Fruit fly (Drosophila melanogaster) whole organism, embryonic: ENCODE measurements around the gene CG17754.

Source experiments
- Abd-B ChIP-seq: fragments of 200-800 bp; sonication (Bioruptor generic); optimal IDR thresholded peaks from 2 replicates; lab custom pipeline; 2018; ENCODE audit warnings: missing biosample characterization, mild to moderate bottlenecking, missing genetic modification characterization, moderate library complexity
- Adf1 ChIP-seq: fragments of 200-800 bp; sonication (Bioruptor generic); IDR thresholded peaks from 2 replicates; pipeline ENCODE4 v1.3.6; 2022; ENCODE audit warnings: missing biosample characterization, missing genetic modification characterization
- CG10959 ChIP-seq: fragments of 200-800 bp; sonication (Bioruptor generic); IDR thresholded peaks from 2 replicates; pipeline ENCODE4 v1.3.6; 2022; ENCODE audit warnings: missing biosample characterization, missing genetic modification characterization
- CG11085 ChIP-seq: fragments of 200-800 bp; sonication (Bioruptor generic); IDR thresholded peaks from 2 replicates; pipeline ENCODE4 v1.3.6; 2022; ENCODE audit warnings: missing biosample characterization, missing genetic modification characterization
- CG11398 ChIP-seq: fragments of 200-800 bp; sonication (Bioruptor generic); optimal IDR thresholded peaks from 2 replicates; lab custom pipeline; 2016; ENCODE audit warnings: missing biosample characterization, missing genetic modification characterization
- CG12219 ChIP-seq: fragments of 200-800 bp; sonication (Bioruptor generic); optimal IDR thresholded peaks from 3 replicates; lab custom pipeline; 2018; ENCODE audit warnings: missing biosample characterization, mild to moderate bottlenecking, missing genetic modification characterization
- CG12942 ChIP-seq: fragments of 200-800 bp; sonication (Bioruptor generic); optimal IDR thresholded peaks from 3 replicates; lab custom pipeline; 2016; ENCODE audit warnings: missing biosample characterization, missing genetic modification characterization
- CG14710 ChIP-seq: fragments of 200-800 bp; sonication (Bioruptor generic); optimal IDR thresholded peaks from 3 replicates; lab custom pipeline; 2019; ENCODE audit warnings: missing biosample characterization, mild to moderate bottlenecking, missing genetic modification characterization, moderate library complexity
- CG1529 ChIP-seq: fragments of 200-800 bp; sonication (Bioruptor generic); optimal IDR thresholded peaks from 3 replicates; lab custom pipeline; 2018; ENCODE audit warnings: missing biosample characterization, missing genetic modification characterization
- CG15601 ChIP-seq: fragments of 200-800 bp; sonication (Bioruptor generic); optimal IDR thresholded peaks from 3 replicates; lab custom pipeline; 2019; ENCODE audit warnings: missing biosample characterization, mild to moderate bottlenecking, missing genetic modification characterization, moderate library complexity
- CG1603 ChIP-seq: fragments of 200-800 bp; sonication (Bioruptor generic); optimal IDR thresholded peaks from 2 replicates; lab custom pipeline; 2019; ENCODE audit warnings: missing biosample characterization, mild to moderate bottlenecking, missing genetic modification characterization, moderate library complexity
- CG17568 ChIP-seq: fragments of 200-800 bp; sonication (Bioruptor generic); optimal IDR thresholded peaks from 2 replicates; lab custom pipeline; 2018; ENCODE audit warnings: missing biosample characterization, mild to moderate bottlenecking, missing genetic modification characterization, moderate library complexity
- CG17829 ChIP-seq: fragments of 200-800 bp; optimal IDR thresholded peaks from 2 replicates; lab custom pipeline; 2019; ENCODE audit warnings: missing biosample characterization, mild to moderate bottlenecking, missing genetic modification characterization, moderate library complexity
- CG2678 ChIP-seq: fragments of 200-800 bp; sonication (Bioruptor generic); optimal IDR thresholded peaks from 3 replicates; lab custom pipeline; 2019; ENCODE audit warnings: missing biosample characterization, mild to moderate bottlenecking, missing genetic modification characterization, moderate library complexity
- CG2875 ChIP-seq: fragments of 200-800 bp; sonication (Bioruptor generic); optimal IDR thresholded peaks from 2 replicates; lab custom pipeline; 2017; ENCODE audit warnings: missing biosample characterization, mild to moderate bottlenecking, missing genetic modification characterization, missing genetic modification reagents
- CG30431 ChIP-seq: fragments of 200-800 bp; sonication (Bioruptor generic); optimal IDR thresholded peaks from 2 replicates; lab custom pipeline; 2017; ENCODE audit warnings: missing biosample characterization, missing genetic modification characterization
- CG31224 ChIP-seq: fragments of 200-800 bp; sonication (Bioruptor generic); IDR thresholded peaks from 2 replicates; pipeline ENCODE4 v1.3.6; 2022; ENCODE audit warnings: missing biosample characterization, missing genetic modification characterization
- CG31441 ChIP-seq: fragments of 200-800 bp; sonication (Bioruptor generic); IDR thresholded peaks from 2 replicates; pipeline ENCODE4 v1.3.6; 2022; ENCODE audit warnings: missing biosample characterization, missing genetic modification characterization
- CG4730 ChIP-seq: fragments of 200-800 bp; sonication (Bioruptor generic); IDR thresholded peaks from 2 replicates; pipeline ENCODE4 v1.3.6; 2022; ENCODE audit warnings: missing biosample characterization, missing genetic modification characterization
- CG5953 ChIP-seq: fragments of 200-800 bp; sonication (Bioruptor generic); IDR thresholded peaks from 2 replicates; pipeline ENCODE4 v1.3.6; 2022; ENCODE audit warnings: missing biosample characterization, missing genetic modification characterization
- CG7839 ChIP-seq: fragments of 200-800 bp; sonication (Bioruptor generic); optimal IDR thresholded peaks from 3 replicates; lab custom pipeline; 2018; ENCODE audit warnings: missing biosample characterization, mild to moderate bottlenecking, missing genetic modification characterization, moderate library complexity
- CG8290 ChIP-seq, 3 experiments: fragments of 200-800 bp; sonication (Bioruptor generic); optimal IDR thresholded peaks; 2 replicates each; lab custom pipeline; 2016 to 2019; ENCODE audit warnings: missing biosample characterization in 3 of 3, missing genetic modification characterization in 3 of 3, mild to moderate bottlenecking in 2 of 3, moderate library complexity in 1 of 3
- Chrac-16 ChIP-seq: fragments of 200-800 bp; sonication (Bioruptor generic); optimal IDR thresholded peaks from 3 replicates; lab custom pipeline; 2016; ENCODE audit warnings: missing biosample characterization, missing genetic modification characterization
- CoRest ChIP-seq: fragments of 200-800 bp; sonication (Bioruptor generic); optimal IDR thresholded peaks from 3 replicates; lab custom pipeline; 2018; ENCODE audit warnings: missing biosample characterization, mild to moderate bottlenecking, missing genetic modification characterization, moderate library complexity
- Dad ChIP-seq: fragments of 200-800 bp; sonication (Bioruptor generic); optimal IDR thresholded peaks from 3 replicates; lab custom pipeline; 2016; ENCODE audit warnings: missing biosample characterization, missing genetic modification characterization
- Lim3 ChIP-seq: fragments of 200-800 bp; sonication (Bioruptor generic); IDR thresholded peaks from 2 replicates; pipeline ENCODE4 v1.3.6; 2022; ENCODE audit warnings: missing biosample characterization, missing genetic modification characterization
- Oaz ChIP-seq: fragments of 200-800 bp; sonication (Bioruptor generic); IDR thresholded peaks from 2 replicates; pipeline ENCODE4 v1.3.6; 2022; ENCODE audit warnings: missing biosample characterization, missing genetic modification characterization
- Oli ChIP-seq: fragments of 200-800 bp; sonication (Bioruptor generic); optimal IDR thresholded peaks from 2 replicates; lab custom pipeline; 2018; ENCODE audit warnings: missing biosample characterization, mild to moderate bottlenecking, missing genetic modification characterization, moderate library complexity
- Rfx ChIP-seq: fragments of 200-800 bp; sonication (Bioruptor generic); IDR thresholded peaks from 2 replicates; pipeline ENCODE4 v1.3.6; 2022; ENCODE audit warnings: missing biosample characterization, missing genetic modification characterization
- Scr ChIP-seq: fragments of 200-800 bp; sonication (Bioruptor generic); IDR thresholded peaks from 2 replicates; pipeline ENCODE4 v1.3.6; 2022; ENCODE audit warnings: missing biosample characterization, missing genetic modification characterization; ENCODE audit not compliant: partially characterized antibody
- Spps ChIP-seq: fragments of 200-800 bp; sonication (Bioruptor generic); optimal IDR thresholded peaks from 2 replicates; lab custom pipeline; 2018; ENCODE audit warnings: missing biosample characterization, mild to moderate bottlenecking, missing genetic modification characterization
- TFAM ChIP-seq: fragments of 200-800 bp; sonication (Bioruptor generic); optimal IDR thresholded peaks from 2 replicates; lab custom pipeline; 2017; ENCODE audit warnings: missing biosample characterization, missing genetic modification characterization, inconsistent platforms
- Xrp1 ChIP-seq: fragments of 200-800 bp; sonication (Bioruptor generic); IDR thresholded peaks from 2 replicates; pipeline ENCODE4 v1.3.6; 2022; ENCODE audit warnings: missing biosample characterization, missing genetic modification characterization
- ara ChIP-seq: fragments of 200-800 bp; sonication (Bioruptor generic); IDR thresholded peaks from 2 replicates; pipeline ENCODE4 v1.3.6; 2022; ENCODE audit warnings: missing biosample characterization, missing genetic modification characterization
- dysf ChIP-seq: fragments of 200-800 bp; sonication (Bioruptor generic); IDR thresholded peaks from 3 replicates; pipeline ENCODE4 v1.3.6; 2022; ENCODE audit warnings: missing biosample characterization, missing genetic modification characterization
- gce ChIP-seq: fragments of 200-800 bp; sonication (Bioruptor generic); IDR thresholded peaks from 3 replicates; pipeline ENCODE4 v1.3.6; 2022; ENCODE audit warnings: missing biosample characterization, missing genetic modification characterization
- gro ChIP-seq: fragments of 200-800 bp; sonication (Bioruptor generic); optimal IDR thresholded peaks from 2 replicates; lab custom pipeline; 2016; ENCODE audit warnings: missing biosample characterization, missing genetic modification characterization
- hkb ChIP-seq, 2 experiments: fragments of 200-800 bp in 1 of 2; fragments of >200 bp in 1 of 2; sonication (Bioruptor generic) in 1 of 2; IDR thresholded peaks in 1 of 2; optimal IDR thresholded peaks in 1 of 2; 2 replicates each; pipeline versions ENCODE4 v1.3.6 to Lab custom; 2017 to 2022; ENCODE audit warnings: missing biosample characterization in 1 of 2, missing genetic modification characterization in 1 of 2
- jing ChIP-seq: fragments of 200-800 bp; sonication (Bioruptor generic); optimal IDR thresholded peaks from 2 replicates; lab custom pipeline; 2018; ENCODE audit warnings: missing biosample characterization, mild to moderate bottlenecking, missing genetic modification characterization
- mam ChIP-seq: fragments of 200-800 bp; sonication (Bioruptor generic); optimal IDR thresholded peaks from 3 replicates; lab custom pipeline; 2016; ENCODE audit warnings: missing biosample characterization, missing genetic modification characterization
- pan ChIP-seq, 4 experiments: fragments of >200 bp in 3 of 4; fragments of 200-800 bp in 1 of 4; sonication (Bioruptor generic) in 1 of 4; optimal IDR thresholded peaks in 3 of 4; IDR thresholded peaks in 1 of 4; 2 replicates each; pipeline versions ENCODE4 v1.3.6 to Lab custom; 2017 to 2022; ENCODE audit warnings: missing biosample characterization in 2 of 4, missing genetic modification characterization in 2 of 4, mixed read lengths in 1 of 4
- pnt ChIP-seq: fragments of 200-800 bp; sonication (Bioruptor generic); optimal IDR thresholded peaks from 3 replicates; lab custom pipeline; 2016; ENCODE audit warnings: missing biosample characterization, missing genetic modification characterization
- sisA ChIP-seq: fragments of 200-800 bp; sonication (Bioruptor generic); IDR thresholded peaks from 2 replicates; pipeline ENCODE4 v1.3.6; 2022; ENCODE audit warnings: missing biosample characterization, missing genetic modification characterization
- sna ChIP-seq: fragments of 200-800 bp; sonication (Bioruptor generic); IDR thresholded peaks from 2 replicates; pipeline ENCODE4 v1.3.6; 2022; ENCODE audit warnings: missing biosample characterization, missing genetic modification characterization; ENCODE audit not compliant: partially characterized antibody
- ssp ChIP-seq: fragments of 200-800 bp; sonication (Bioruptor generic); IDR thresholded peaks from 2 replicates; pipeline ENCODE4 v1.3.6; 2022; ENCODE audit warnings: missing biosample characterization, missing genetic modification characterization
- tx ChIP-seq: fragments of 200-800 bp; sonication (Bioruptor generic); optimal IDR thresholded peaks from 2 replicates; lab custom pipeline; 2016; ENCODE audit warnings: missing biosample characterization, missing genetic modification characterization
- unc-4 ChIP-seq: fragments of 200-800 bp; sonication (Bioruptor generic); IDR thresholded peaks from 2 replicates; pipeline ENCODE4 v1.3.6; 2022; ENCODE audit warnings: missing biosample characterization, missing genetic modification characterization; ENCODE audit not compliant: partially characterized antibody
- vvl ChIP-seq: fragments of 200-800 bp; sonication (Bioruptor generic); IDR thresholded peaks from 2 replicates; pipeline ENCODE4 v1.3.6; 2022; ENCODE audit warnings: missing biosample characterization, missing genetic modification characterization
- zen2 ChIP-seq: fragments of 200-800 bp; sonication (Bioruptor generic); IDR thresholded peaks from 3 replicates; pipeline ENCODE4 v1.3.6; 2022; ENCODE audit warnings: missing biosample characterization, missing genetic modification characterization; ENCODE audit not compliant: partially characterized antibody

Gene CG17754

DNA sequence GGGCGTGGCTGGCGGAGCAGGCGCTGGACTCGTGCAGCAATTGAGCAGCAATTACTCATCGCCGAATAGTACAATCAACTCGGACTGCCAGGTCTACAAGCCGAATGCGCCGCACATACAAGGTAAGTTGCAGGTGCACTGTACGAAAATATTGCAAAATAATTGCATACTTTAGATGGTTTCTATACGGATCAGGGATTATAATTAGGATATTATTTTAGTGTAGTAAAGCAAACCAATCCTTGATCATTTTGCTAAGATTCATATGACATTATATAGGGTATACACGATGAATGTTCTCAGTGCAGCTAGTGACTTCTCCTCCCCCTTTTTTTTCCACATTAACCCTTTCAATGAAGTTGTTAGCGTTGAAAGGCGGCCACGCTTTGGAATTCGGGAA lies 45.3 kb downstream of the CG17754 start (continued):
- TF ChIP-seq Spps (tag; lab: Kevin White, UChicago) (peak; percentile 3), CG11398 (GFP tag; lab: Kevin White, UChicago) (no peak), jing (GFP tag; lab: Kevin White, UChicago) (no peak), vvl (GFP tag; lab: Robert Waterston, UW) (peak; percentile 72), CoRest (tag; lab: Kevin White, UChicago) (peak; percentile 0), gce (GFP tag; lab: Robert Waterston, UW) (no peak), CG2875 (peak; percentile 1), hkb (optimal IDR thresholded peaks at IDR 0.05; lab: Kevin White, UChicago) (no peak), hkb (GFP tag; IDR thresholded peaks at IDR 0.05; lab: Robert Waterston, UW) (peak; percentile 32; the same call in 1 of the 2 replicates), Oli (tag; lab: Kevin White, UChicago) (peak; percentile 36), Xrp1 (peak; percentile 68; the same call in 1 of the 2 replicates), CG1603 (peak; percentile 71), Oaz (GFP tag; lab: Robert Waterston, UW) (no peak), pnt (GFP tag; lab: Kevin White, UChicago) (peak; percentile 11), gro (GFP tag; lab: Kevin White, UChicago) (no peak), CG2678 (tag; lab: Kevin White, UChicago) (no peak), dysf (GFP tag; lab: Robert Waterston, UW) (peak; percentile 46; the same call in 1 of the 3 replicates), Dad (no peak), CG14710 (tag; lab: Kevin White, UChicago) (peak; percentile 35), CG17829 (tag; lab: Kevin White, UChicago) (peak; percentile 15), Rfx (GFP tag; lab: Robert Waterston, UW) (no peak), CG15601 (tag; lab: Kevin White, UChicago) (peak; percentile 36), ssp (GFP tag; lab: Robert Waterston, UW) (0 out of 2 replicates have a peak, but pooled peaks have one; percentile 23), CG31441 (GFP tag; lab: Robert Waterston, UW) (no peak), Abd-B (GFP tag; lab: Kevin White, UChicago) (no peak), TFAM (no peak), CG12219 (no peak), CG10959 (GFP tag; lab: Robert Waterston, UW) (peak; percentile 42; the same call in 1 of the 2 replicates), mam (GFP tag; lab: Kevin White, UChicago) (no peak), CG11085 (GFP tag; lab: Robert Waterston, UW) (no peak), pan (optimal IDR thresholded peaks at IDR 0.05; lab: Kevin White, UChicago) (no peak), pan (GFP tag; optimal IDR thresholded peaks at IDR 0.05 in 1 of 2, IDR thresholded peaks at IDR 0.05 in 1 of 2) (peak in 1 of 2 experiments; percentile 37), Scr (GFP tag; lab: Robert Waterston, UW) (no peak), CG12942 (GFP tag; lab: Kevin White, UChicago) (no peak), CG30431 (GFP tag; lab: Kevin White, UChicago) (peak; percentile 14), CG31224 (GFP tag; lab: Robert Waterston, UW) (no peak), unc-4 (GFP tag; lab: Robert Waterston, UW) (no peak), sna (no peak), CG1529 (GFP tag; lab: Kevin White, UChicago) (peak; percentile 13), Lim3 (GFP tag; lab: Robert Waterston, UW) (no peak), CG7839 (tag; lab: Kevin White, UChicago) (peak; percentile 31), Adf1 (no peak), CG8290 (GFP tag; optimal IDR thresholded peaks at IDR 0.05; lab: Kevin White, UChicago) (no peak), CG8290 (tag; optimal IDR thresholded peaks at IDR 0.05; lab: Kevin White, UChicago) (no peak), zen2 (no peak), CG4730 (0 out of 2 replicates have a peak, but pooled peaks have one; percentile 26), CG5953 (GFP tag; lab: Robert Waterston, UW) (no peak), CG17568 (GFP tag; lab: Kevin White, UChicago) (no peak), ara (GFP tag; lab: Robert Waterston, UW) (peak; percentile 57; the same call in 1 of the 2 replicates), tx (GFP tag; lab: Kevin White, UChicago) (no peak), sisA (GFP tag; lab: Robert Waterston, UW) (peak; percentile 26; the same call in 1 of the 2 replicates), Chrac-16 (GFP tag; lab: Kevin White, UChicago) (peak; percentile 6)
